In the genomic region with DNA sequence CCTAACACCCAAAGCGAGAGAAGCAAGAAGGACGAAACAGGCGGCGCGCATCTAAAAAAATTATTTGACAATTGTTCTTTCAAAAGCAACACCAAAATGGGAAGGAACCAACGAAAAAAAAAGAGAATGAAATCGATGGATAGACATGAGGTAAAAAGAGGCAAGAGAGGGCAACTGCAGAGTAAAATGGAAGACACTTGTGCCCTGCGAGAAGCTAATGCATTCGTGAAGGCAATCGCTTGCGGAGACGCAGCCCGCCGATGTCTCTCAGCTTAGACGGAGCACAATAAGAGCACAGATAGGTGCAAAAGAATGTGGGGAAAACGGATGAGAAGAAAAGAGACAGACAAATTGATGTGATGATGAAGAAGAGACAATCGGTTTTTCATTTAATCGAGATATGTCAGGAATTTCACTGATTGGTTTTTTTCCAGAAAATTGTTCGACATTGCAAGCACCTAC, we compare ENCODE assay signal across 5 worm cellular contexts.
TF ChIP-seq lines count a peak whose summit lies in the region.

A gene (minus strand): TSS at position 51 of the 462 bp plus-strand sequence.

TF ChIP-seq in whole organism, L1 larva, 84 proteins besides CTCF, POLR2A, EP300 and RAD21 (continued from another document and continues in another):
- TF ChIP-seq lin-15B (tag; optimal IDR thresholded peaks at IDR 0.05; lab: Kevin White, UChicago) (no peak), nhr-19 (GFP tag; conservative IDR thresholded peaks at IDR 0.05; lab: Robert Waterston, UW) (no peak), mep-1 (tag; optimal IDR thresholded peaks at IDR 0.05; lab: Kevin White, UChicago) (no peak), swsn-7 (tag; optimal IDR thresholded peaks at IDR 0.05; lab: Kevin White, UChicago) (peak; percentile 25), fkh-4 (tag; optimal IDR thresholded peaks at IDR 0.05; lab: Kevin White, UChicago; ENCODE audit: borderline replicate concordance) (no peak), alr-1 (tag; optimal IDR thresholded peaks at IDR 0.05; lab: Kevin White, UChicago; ENCODE audit: borderline replicate concordance) (no peak), hlh-17 (GFP tag; optimal IDR thresholded peaks at IDR 0.05; lab: Kevin White, UChicago; ENCODE audit: borderline replicate concordance) (no peak), isw-1 (GFP tag; IDR thresholded peaks at IDR 0.05; lab: Robert Waterston, UW) (no peak), C16A3.4 (tag; optimal IDR thresholded peaks at IDR 0.05; lab: Kevin White, UChicago) (no peak), sup-37 (GFP tag; optimal IDR thresholded peaks at IDR 0.05; lab: Kevin White, UChicago) (no peak), ama-1 (optimal IDR thresholded peaks at IDR 0.05; lab: Kevin White, UChicago) (no peak), lin-39 (tag; optimal IDR thresholded peaks at IDR 0.05; lab: Kevin White, UChicago) (no peak), ceh-90 (tag; optimal IDR thresholded peaks at IDR 0.05; lab: Kevin White, UChicago) (no peak), fkh-10 (GFP tag; optimal IDR thresholded peaks at IDR 0.05; lab: Kevin White, UChicago) (peak; percentile 32), ceh-82 (tag; optimal IDR thresholded peaks at IDR 0.05; lab: Kevin White, UChicago) (peak in 2 of 3 experiments; percentile 25 to 26), ceh-88 (GFP tag; IDR thresholded peaks at IDR 0.05; lab: Robert Waterston, UW) (no peak), fkh-8 (tag; optimal IDR thresholded peaks at IDR 0.05; lab: Kevin White, UChicago) (peak; percentile 12), nhr-20 (tag; optimal IDR thresholded peaks at IDR 0.05; lab: Kevin White, UChicago) (peak; percentile 10), ztf-11 (tag; optimal IDR thresholded peaks at IDR 0.05; lab: Kevin White, UChicago) (no peak), snpc-4 (tag; optimal IDR thresholded peaks at IDR 0.05; lab: Kevin White, UChicago) (no peak), nhr-28 (tag; optimal IDR thresholded peaks at IDR 0.05; lab: Kevin White, UChicago) (no peak), unc-86 (tag; optimal IDR thresholded peaks at IDR 0.05; lab: Kevin White, UChicago) (no peak), skn-1 (tag; optimal IDR thresholded peaks at IDR 0.05; lab: Kevin White, UChicago) (no peak), C34B4.2 (tag; optimal IDR thresholded peaks at IDR 0.05; lab: Kevin White, UChicago) (no peak), egl-13 (tag; optimal IDR thresholded peaks at IDR 0.05; lab: Kevin White, UChicago) (no peak), ztf-4 (tag; optimal IDR thresholded peaks at IDR 0.05; lab: Kevin White, UChicago) (no peak)

TF ChIP-seq in whole organism, L2 larva, 48 proteins besides CTCF, POLR2A, EP300 and RAD21 (continued from another document):
- TF ChIP-seq nhr-6 (tag; optimal IDR thresholded peaks at IDR 0.05; lab: Kevin White, UChicago) (no peak), elt-3 (tag; optimal IDR thresholded peaks at IDR 0.05; lab: Kevin White, UChicago) (no peak), dmd-4 (tag; optimal IDR thresholded peaks at IDR 0.05; lab: Kevin White, UChicago) (no peak), C34F6.9 (tag; optimal IDR thresholded peaks at IDR 0.05; lab: Kevin White, UChicago) (peak; percentile 47), nhr-10 (tag; optimal IDR thresholded peaks at IDR 0.05; lab: Kevin White, UChicago) (no peak), elt-1 (tag; optimal IDR thresholded peaks at IDR 0.05; lab: Kevin White, UChicago) (no peak), lsy-2 (tag; optimal IDR thresholded peaks at IDR 0.05; lab: Kevin White, UChicago) (peak in 1 of 2 experiments; percentile 29), nhr-21 (tag; optimal IDR thresholded peaks at IDR 0.05; lab: Kevin White, UChicago) (no peak), sma-9 (GFP tag; optimal IDR thresholded peaks at IDR 0.05; lab: Kevin White, UChicago) (peak; percentile 24), sma-9 (tag; optimal IDR thresholded peaks at IDR 0.05; lab: Kevin White, UChicago) (no peak), blmp-1 (tag; optimal IDR thresholded peaks at IDR 0.05; lab: Kevin White, UChicago; ENCODE audit: insufficient read depth) (no peak), unc-39 (tag; optimal IDR thresholded peaks at IDR 0.05; lab: Kevin White, UChicago) (no peak), nhr-11 (tag; optimal IDR thresholded peaks at IDR 0.05; lab: Kevin White, UChicago) (no peak), F13H6.1 (tag; optimal IDR thresholded peaks at IDR 0.05; lab: Kevin White, UChicago) (peak; percentile 25), ztf-4 (tag; optimal IDR thresholded peaks at IDR 0.05; lab: Kevin White, UChicago) (no peak), snpc-4 (tag; optimal IDR thresholded peaks at IDR 0.05; lab: Kevin White, UChicago) (no peak), ceh-16 (tag; optimal IDR thresholded peaks at IDR 0.05; lab: Kevin White, UChicago) (no peak), mbf-1 (tag; optimal IDR thresholded peaks at IDR 0.05; lab: Kevin White, UChicago) (no peak), nhr-237 (tag; optimal IDR thresholded peaks at IDR 0.05; lab: Kevin White, UChicago) (no peak), ztf-11 (tag; optimal IDR thresholded peaks at IDR 0.05; lab: Kevin White, UChicago) (no peak), egl-27 (tag; optimal IDR thresholded peaks at IDR 0.05; lab: Kevin White, UChicago) (no peak)

TF ChIP-seq in whole organism, L4 larva, 104 proteins besides CTCF, POLR2A, EP300 and RAD21 (continued from another document):
- TF ChIP-seq hlh-30 (tag; optimal IDR thresholded peaks at IDR 0.05; lab: Kevin White, UChicago; ENCODE audit: insufficient read depth) (peak; percentile 2), spr-1 (tag; optimal IDR thresholded peaks at IDR 0.05; lab: Kevin White, UChicago) (no peak), rbr-2 (tag; optimal IDR thresholded peaks at IDR 0.05; lab: Kevin White, UChicago) (peak; percentile 2), T26A8.4 (GFP tag; IDR thresholded peaks at IDR 0.05; lab: Robert Waterston, UW) (0 out of 2 replicates have a peak, but pooled peaks have one; percentile 9), nhr-28 (tag; optimal IDR thresholded peaks at IDR 0.05; lab: Kevin White, UChicago) (peak; percentile 38), cey-2 (tag; optimal IDR thresholded peaks at IDR 0.05; lab: Kevin White, UChicago; ENCODE audit: borderline replicate concordance, insufficient read depth) (no peak), mdl-1 (tag; optimal IDR thresholded peaks at IDR 0.05; lab: Kevin White, UChicago) (peak in 1 of 2 experiments; percentile 9), aha-1 (tag; lab: Kevin White, UChicago) (peak; percentile 98), hmg-1.1 (GFP tag; IDR thresholded peaks at IDR 0.05; lab: Robert Waterston, UW) (peak; percentile 52; the same call in 1 of the 2 replicates), lin-13 (GFP tag; optimal IDR thresholded peaks at IDR 0.05; lab: Kevin White, UChicago) (peak; percentile 17), nhr-41 (GFP tag; IDR thresholded peaks at IDR 0.05; lab: Robert Waterston, UW) (no peak), egl-43 (GFP tag; IDR thresholded peaks at IDR 0.05; lab: Robert Waterston, UW) (0 out of 2 replicates have a peak, but pooled peaks have one; percentile 38), nhr-25 (tag; optimal IDR thresholded peaks at IDR 0.05; lab: Kevin White, UChicago; ENCODE audit: borderline replicate concordance, insufficient read depth) (no peak), mdt-29 (GFP tag; IDR thresholded peaks at IDR 0.05; lab: Robert Waterston, UW) (no peak), dmd-6 (GFP tag; IDR thresholded peaks at IDR 0.05; lab: Robert Waterston, UW) (peak; percentile 44; the same call in 1 of the 2 replicates), fkh-10 (GFP tag; optimal IDR thresholded peaks at IDR 0.05; lab: Kevin White, UChicago) (no peak), ctbp-1 (GFP tag; IDR thresholded peaks at IDR 0.05; lab: Robert Waterston, UW) (peak; percentile 69), madf-9 (GFP tag; conservative IDR thresholded peaks at IDR 0.05; lab: Robert Waterston, UW) (0 out of 2 replicates have a peak, but pooled peaks have one; percentile 13), mep-1 (tag; optimal IDR thresholded peaks at IDR 0.05; lab: Kevin White, UChicago) (peak; percentile 37), unc-62 (GFP tag; optimal IDR thresholded peaks at IDR 0.05 in 1 of 2; lab: Kevin White, UChicago) (peak in 1 of 2 experiments; percentile 24), unc-62 (tag; optimal IDR thresholded peaks at IDR 0.05; lab: Kevin White, UChicago) (no peak)

TF ChIP-seq in whole organism, mixed stage, embryonic, 35 proteins besides CTCF, POLR2A, EP300 and RAD21 (continued from another document):
- TF ChIP-seq M03D4.4 (tag; optimal IDR thresholded peaks at IDR 0.05; lab: Kevin White, UChicago), result no peak
- no peak for TF ChIP-seq ceh-83 (GFP tag; optimal IDR thresholded peaks at IDR 0.05; lab: Kevin White, UChicago)
- peak; percentile 54 for TF ChIP-seq unc-62 (GFP tag; optimal IDR thresholded peaks at IDR 0.05; lab: Kevin White, UChicago)
- no peak for TF ChIP-seq pha-4 (tag; optimal IDR thresholded peaks at IDR 0.05; lab: Kevin White, UChicago)
- no peak for TF ChIP-seq mab-5 (tag; optimal IDR thresholded peaks at IDR 0.05; lab: Kevin White, UChicago)
- TF ChIP-seq zip-8 (tag; optimal IDR thresholded peaks at IDR 0.05; lab: Kevin White, UChicago), result no peak

TF ChIP-seq in whole organism, young adult, 124 proteins besides CTCF, POLR2A, EP300 and RAD21 (continued from another document):
- TF ChIP-seq ama-1 (optimal IDR thresholded peaks at IDR 0.05; lab: Kevin White, UChicago) (no peak), ama-1 (GFP tag; optimal IDR thresholded peaks at IDR 0.05; lab: Kevin White, UChicago) (no peak), F57C9.4 (tag; optimal IDR thresholded peaks at IDR 0.05; lab: Kevin White, UChicago) (no peak), lin-54 (GFP tag; optimal IDR thresholded peaks at IDR 0.05; lab: Kevin White, UChicago) (no peak), ztf-28 (GFP tag; IDR thresholded peaks at IDR 0.05; lab: Robert Waterston, UW) (no peak), nhr-80 (tag; optimal IDR thresholded peaks at IDR 0.05; lab: Kevin White, UChicago) (peak; percentile 34), egl-18 (GFP tag; IDR thresholded peaks at IDR 0.05; lab: Robert Waterston, UW) (no peak), nfyb-1 (GFP tag; IDR thresholded peaks at IDR 0.05; lab: Robert Waterston, UW) (peak; percentile 63; the same call in 1 of the 2 replicates), zfh-2 (GFP tag; conservative IDR thresholded peaks at IDR 0.05; lab: Robert Waterston, UW) (peak; percentile 53), egl-44 (GFP tag; IDR thresholded peaks at IDR 0.05; lab: Robert Waterston, UW) (no peak), F57A8.1 (GFP tag; optimal IDR thresholded peaks at IDR 0.05; lab: Kevin White, UChicago) (no peak), nhr-27 (tag; optimal IDR thresholded peaks at IDR 0.05; lab: Kevin White, UChicago) (no peak), Y53F4B.3 (GFP tag; IDR thresholded peaks at IDR 0.05; lab: Robert Waterston, UW) (no peak), mcd-1 (GFP tag; IDR thresholded peaks at IDR 0.05; lab: Robert Waterston, UW) (no peak; the same call in 1 of the 2 replicates), attf-6 (GFP tag; IDR thresholded peaks at IDR 0.05; lab: Robert Waterston, UW) (no peak), ceh-100 (GFP tag; IDR thresholded peaks at IDR 0.05; lab: Robert Waterston, UW) (no peak), cebp-1 (GFP tag; IDR thresholded peaks at IDR 0.05; lab: Robert Waterston, UW) (no peak), cebp-1 (tag; optimal IDR thresholded peaks at IDR 0.05; lab: Kevin White, UChicago) (peak; percentile 38), bed-1 (GFP tag; IDR thresholded peaks at IDR 0.05; lab: Robert Waterston, UW) (no peak), somi-1 (GFP tag; optimal IDR thresholded peaks at IDR 0.05; lab: Kevin White, UChicago) (no peak), let-607 (tag; optimal IDR thresholded peaks at IDR 0.05; lab: Kevin White, UChicago) (no peak), lin-35 (GFP tag; optimal IDR thresholded peaks at IDR 0.05; lab: Kevin White, UChicago) (no peak), dox-1 (GFP tag; IDR thresholded peaks at IDR 0.05; lab: Robert Waterston, UW) (peak; percentile 51; the same call in 1 of the 2 replicates), egrh-3 (GFP tag; IDR thresholded peaks at IDR 0.05; lab: Robert Waterston, UW) (no peak), Y53G8AR.9 (GFP tag; conservative IDR thresholded peaks at IDR 0.05; lab: Robert Waterston, UW) (no peak), hlh-12 (tag; optimal IDR thresholded peaks at IDR 0.05; lab: Kevin White, UChicago) (no peak), lsy-27 (tag; optimal IDR thresholded peaks at IDR 0.05; lab: Kevin White, UChicago; ENCODE audit: borderline replicate concordance, insufficient read depth) (no peak), B0336.3 (GFP tag; IDR thresholded peaks at IDR 0.05; lab: Robert Waterston, UW) (no peak), snpc-1.3 (tag; optimal IDR thresholded peaks at IDR 0.05; lab: Kevin White, UChicago; ENCODE audit: insufficient read depth) (no peak), F37B4.10 (GFP tag; IDR thresholded peaks at IDR 0.05; lab: Robert Waterston, UW) (no peak), him-1 (tag; optimal IDR thresholded peaks at IDR 0.05; lab: Kevin White, UChicago) (no peak), T07F8.4 (tag; optimal IDR thresholded peaks at IDR 0.05; lab: Kevin White, UChicago) (no peak), Y56A3A.18 (GFP tag; IDR thresholded peaks at IDR 0.05; lab: Robert Waterston, UW) (no peak), lir-1 (GFP tag; conservative IDR thresholded peaks at IDR 0.05; lab: Robert Waterston, UW) (no peak), ceh-79 (tag; optimal IDR thresholded peaks at IDR 0.05; lab: Kevin White, UChicago) (no peak), unc-62 (GFP tag; optimal IDR thresholded peaks at IDR 0.05; lab: Kevin White, UChicago) (no peak), dpl-1 (GFP tag; optimal IDR thresholded peaks at IDR 0.05; lab: Kevin White, UChicago) (no peak), mxl-1 (tag; optimal IDR thresholded peaks at IDR 0.05; lab: Kevin White, UChicago) (no peak), dpff-1 (tag; optimal IDR thresholded peaks at IDR 0.05; lab: Kevin White, UChicago) (no peak), hrde-1 (tag; optimal IDR thresholded peaks at IDR 0.05; lab: Kevin White, UChicago; ENCODE audit: borderline replicate concordance) (no peak)
TF ChIP-seq in whole organism, young adult: peak in this region for 7.
